Fruit fly (Drosophila melanogaster) whole organism, embryonic: ENCODE measurements around the gene Nepl3.

Source experiments
- CG10147 ChIP-seq: fragments of 200-800 bp; sonication (Bioruptor generic); optimal IDR thresholded peaks from 2 replicates; lab custom pipeline; 2019; ENCODE audit warnings: missing biosample characterization, mild to moderate bottlenecking, missing genetic modification characterization, moderate library complexity
- CG10462 ChIP-seq: fragments of 200-800 bp; sonication (Bioruptor generic); optimal IDR thresholded peaks from 2 replicates; lab custom pipeline; 2016; ENCODE audit warnings: missing biosample characterization, missing genetic modification characterization
- CG10543 ChIP-seq: fragments of 200-800 bp; sonication (Bioruptor generic); optimal IDR thresholded peaks from 3 replicates; lab custom pipeline; 2017; ENCODE audit warnings: missing biosample characterization, mild to moderate bottlenecking, missing genetic modification characterization, moderate library complexity
- CG10565 ChIP-seq: fragments of 200-800 bp; sonication (Bioruptor generic); optimal IDR thresholded peaks from 3 replicates; lab custom pipeline; 2016; ENCODE audit warnings: missing biosample characterization, mild to moderate bottlenecking, missing genetic modification characterization
- CG12071 ChIP-seq: fragments of 200-800 bp; sonication (Bioruptor generic); optimal IDR thresholded peaks from 3 replicates; lab custom pipeline; 2018; ENCODE audit warnings: missing biosample characterization, mild to moderate bottlenecking, missing genetic modification characterization
- CG12236 ChIP-seq: fragments of 200-800 bp; sonication (Bioruptor generic); optimal IDR thresholded peaks from 2 replicates; lab custom pipeline; 2016; ENCODE audit warnings: missing biosample characterization, missing genetic modification characterization
- CG12769 ChIP-seq: fragments of 200-800 bp; sonication (Bioruptor generic); optimal IDR thresholded peaks from 2 replicates; lab custom pipeline; 2019; ENCODE audit warnings: missing biosample characterization, mild to moderate bottlenecking, missing genetic modification characterization, moderate library complexity
- CG17912 ChIP-seq: fragments of 200-800 bp; sonication (Bioruptor generic); optimal IDR thresholded peaks from 2 replicates; lab custom pipeline; 2018; ENCODE audit warnings: missing biosample characterization, mild to moderate bottlenecking, missing genetic modification characterization
- CG18262 ChIP-seq: fragments of 200-800 bp; optimal IDR thresholded peaks from 3 replicates; lab custom pipeline; 2019; ENCODE audit warnings: missing biosample characterization, mild to moderate bottlenecking, missing genetic modification characterization, moderate library complexity
- CG2678 ChIP-seq: fragments of 200-800 bp; sonication (Bioruptor generic); optimal IDR thresholded peaks from 3 replicates; lab custom pipeline; 2019; ENCODE audit warnings: missing biosample characterization, mild to moderate bottlenecking, missing genetic modification characterization, moderate library complexity
- CG31224 ChIP-seq: fragments of 200-800 bp; sonication (Bioruptor generic); IDR thresholded peaks from 2 replicates; pipeline ENCODE4 v1.3.6; 2022; ENCODE audit warnings: missing biosample characterization, missing genetic modification characterization
- CG31388 ChIP-seq: fragments of 200-800 bp; sonication (Bioruptor generic); optimal IDR thresholded peaks from 2 replicates; lab custom pipeline; 2016; ENCODE audit warnings: missing biosample characterization, missing genetic modification characterization
- CG3407 ChIP-seq: fragments of 200-800 bp; sonication (Bioruptor generic); optimal IDR thresholded peaks from 2 replicates; lab custom pipeline; 2018; ENCODE audit warnings: missing biosample characterization, mild to moderate bottlenecking, missing genetic modification characterization
- CG4617 ChIP-seq: fragments of 200-800 bp; sonication (Bioruptor generic); optimal IDR thresholded peaks from 3 replicates; lab custom pipeline; 2016; ENCODE audit warnings: missing biosample characterization, missing genetic modification characterization, borderline replicate concordance
- CG6175 ChIP-seq: fragments of 200-800 bp; sonication (Bioruptor generic); IDR thresholded peaks from 3 replicates; pipeline ENCODE4 v1.3.6; 2022; ENCODE audit warnings: missing biosample characterization, missing genetic modification characterization
- CG6654 ChIP-seq: fragments of 200-800 bp; sonication (Bioruptor generic); optimal IDR thresholded peaks from 2 replicates; lab custom pipeline; 2017; ENCODE audit warnings: missing biosample characterization, mild to moderate bottlenecking, missing genetic modification characterization
- CoRest ChIP-seq: fragments of 200-800 bp; sonication (Bioruptor generic); optimal IDR thresholded peaks from 3 replicates; lab custom pipeline; 2018; ENCODE audit warnings: missing biosample characterization, mild to moderate bottlenecking, missing genetic modification characterization, moderate library complexity
- Dip2 ChIP-seq: fragments of 200-800 bp; sonication (Bioruptor generic); IDR thresholded peaks from 2 replicates; pipeline ENCODE4 v1.3.6; 2022; ENCODE audit warnings: missing biosample characterization, missing genetic modification characterization
- E2f1 ChIP-seq: fragments of 200-800 bp; sonication (Bioruptor generic); IDR thresholded peaks from 2 replicates; pipeline ENCODE4 v1.3.6; 2022; ENCODE audit warnings: missing biosample characterization, missing genetic modification characterization
- Ets97D ChIP-seq: fragments of 200-800 bp; sonication (Bioruptor generic); optimal IDR thresholded peaks from 3 replicates; lab custom pipeline; 2016; ENCODE audit warnings: missing biosample characterization, missing genetic modification characterization
- HLH4C ChIP-seq: fragments of 200-800 bp; sonication (Bioruptor generic); IDR thresholded peaks from 3 replicates; pipeline ENCODE4 v1.3.6; 2022; ENCODE audit warnings: missing biosample characterization, missing genetic modification characterization; ENCODE audit not compliant: partially characterized antibody
- Lhr ChIP-seq: fragments of 200-800 bp; sonication (Bioruptor generic); optimal IDR thresholded peaks from 3 replicates; lab custom pipeline; 2017; ENCODE audit warnings: mild to moderate bottlenecking, missing biosample characterization, missing genetic modification reagents, missing genetic modification characterization
- NC2β ChIP-seq: fragments of 200-800 bp; sonication (Bioruptor generic); optimal IDR thresholded peaks from 2 replicates; lab custom pipeline; 2016; ENCODE audit warnings: missing biosample characterization, missing genetic modification characterization
- Nf-YB ChIP-seq: fragments of 200-800 bp; sonication (Bioruptor generic); optimal IDR thresholded peaks from 3 replicates; lab custom pipeline; 2019; ENCODE audit warnings: missing biosample characterization, mild to moderate bottlenecking, missing genetic modification characterization, moderate library complexity
- PHDP ChIP-seq: fragments of 200-800 bp; sonication (Bioruptor generic); optimal IDR thresholded peaks from 3 replicates; lab custom pipeline; 2018; ENCODE audit warnings: missing biosample characterization, mild to moderate bottlenecking, missing genetic modification characterization, moderate library complexity
- Side ChIP-seq: fragments of 200-800 bp; sonication (Bioruptor generic); optimal IDR thresholded peaks from 2 replicates; lab custom pipeline; 2016; ENCODE audit warnings: missing biosample characterization, missing genetic modification characterization
- Spps ChIP-seq: fragments of 200-800 bp; sonication (Bioruptor generic); optimal IDR thresholded peaks from 2 replicates; lab custom pipeline; 2018; ENCODE audit warnings: missing biosample characterization, mild to moderate bottlenecking, missing genetic modification characterization
- Tbp ChIP-seq: fragments of >200 bp; optimal IDR thresholded peaks from 2 replicates; lab custom pipeline; 2018; ENCODE audit warnings: missing biosample characterization, missing genetic modification characterization
- abd-A ChIP-seq: fragments of 200-800 bp; sonication (Bioruptor generic); optimal IDR thresholded peaks from 3 replicates; lab custom pipeline; 2019; ENCODE audit warnings: missing biosample characterization, mild to moderate bottlenecking, missing genetic modification characterization, moderate library complexity
- aop ChIP-seq: fragments of 200-800 bp; sonication (Bioruptor generic); IDR thresholded peaks from 2 replicates; pipeline ENCODE4 v1.3.6; 2022; ENCODE audit warnings: missing biosample characterization, missing genetic modification characterization
- ash1 ChIP-seq: fragments of 200-800 bp; sonication (Bioruptor generic); optimal IDR thresholded peaks from 2 replicates; lab custom pipeline; 2018; ENCODE audit warnings: missing biosample characterization, mild to moderate bottlenecking, missing genetic modification characterization
- bbx ChIP-seq: fragments of 200-800 bp; sonication (Bioruptor generic); IDR thresholded peaks from 2 replicates; pipeline ENCODE4 v1.3.6; 2022; ENCODE audit warnings: missing biosample characterization, missing genetic modification characterization; ENCODE audit not compliant: partially characterized antibody
- cato ChIP-seq: fragments of 200-800 bp; sonication (Bioruptor generic); optimal IDR thresholded peaks from 2 replicates; lab custom pipeline; 2016; ENCODE audit warnings: missing biosample characterization, missing genetic modification characterization, borderline replicate concordance
- chinmo ChIP-seq: fragments of 200-800 bp; sonication (Bioruptor generic); IDR thresholded peaks from 4 replicates; pipeline ENCODE4 v1.3.6; 2022; ENCODE audit warnings: missing biosample characterization, missing genetic modification characterization; ENCODE audit not compliant: partially characterized antibody
- ci ChIP-seq: fragments of 200-800 bp; sonication (Bioruptor generic); IDR thresholded peaks from 3 replicates; pipeline ENCODE4 v1.3.6; 2022; ENCODE audit warnings: missing biosample characterization, missing genetic modification characterization
- dpn ChIP-seq, 2 experiments: fragments of 200-800 bp; sonication (Bioruptor generic); optimal IDR thresholded peaks; 3 replicates each; lab custom pipeline; 2016; ENCODE audit warnings: missing biosample characterization in 2 of 2, missing genetic modification characterization in 2 of 2
- esg ChIP-seq: fragments of 200-800 bp; sonication (Bioruptor generic); conservative IDR thresholded peaks from 2 replicates; pipeline ENCODE4 v1.3.6; 2022; ENCODE audit warnings: missing biosample characterization, missing genetic modification characterization
- ewg ChIP-seq: fragments of 200-800 bp; sonication (Bioruptor generic); optimal IDR thresholded peaks from 3 replicates; lab custom pipeline; 2017; ENCODE audit warnings: mild to moderate bottlenecking, missing biosample characterization, missing genetic modification reagents, missing genetic modification characterization
- fru ChIP-seq: fragments of >200 bp; optimal IDR thresholded peaks from 2 replicates; lab custom pipeline; 2017
- gce ChIP-seq: fragments of 200-800 bp; sonication (Bioruptor generic); IDR thresholded peaks from 3 replicates; pipeline ENCODE4 v1.3.6; 2022; ENCODE audit warnings: missing biosample characterization, missing genetic modification characterization
- h ChIP-seq: fragments of >200 bp; optimal IDR thresholded peaks from 2 replicates; lab custom pipeline; 2017
- hb ChIP-seq: fragments of 200-800 bp; sonication (Bioruptor generic); IDR thresholded peaks from 3 replicates; pipeline ENCODE4 v1.3.6; 2022; ENCODE audit warnings: missing biosample characterization, missing genetic modification characterization; ENCODE audit not compliant: partially characterized antibody
- ind ChIP-seq: fragments of 200-800 bp; sonication (Bioruptor generic); optimal IDR thresholded peaks from 3 replicates; lab custom pipeline; 2016; ENCODE audit warnings: missing biosample characterization, missing genetic modification characterization
- lab ChIP-seq: fragments of 200-800 bp; sonication (Bioruptor generic); optimal IDR thresholded peaks from 3 replicates; lab custom pipeline; 2017; ENCODE audit warnings: missing biosample characterization, missing genetic modification characterization, mild to moderate bottlenecking, moderate library complexity, missing genetic modification reagents
- lmd ChIP-seq: fragments of 200-800 bp; sonication (Bioruptor generic); IDR thresholded peaks from 2 replicates; pipeline ENCODE4 v1.3.6; 2022; ENCODE audit warnings: missing biosample characterization, missing genetic modification characterization
- row ChIP-seq: fragments of 200-800 bp; sonication (Bioruptor generic); IDR thresholded peaks from 3 replicates; pipeline ENCODE4 v1.3.6; 2022; ENCODE audit warnings: missing biosample characterization, missing genetic modification characterization
- sens-2 ChIP-seq: fragments of 200-800 bp; sonication (Bioruptor generic); IDR thresholded peaks from 2 replicates; pipeline ENCODE4 v1.3.6; 2022; ENCODE audit warnings: missing biosample characterization, missing genetic modification characterization
- sqz ChIP-seq: fragments of 200-800 bp; sonication (Bioruptor generic); optimal IDR thresholded peaks from 3 replicates; lab custom pipeline; 2018; ENCODE audit warnings: missing biosample characterization, mild to moderate bottlenecking, missing genetic modification characterization
- tgo ChIP-seq: fragments of 200-800 bp; sonication (Bioruptor generic); IDR thresholded peaks from 3 replicates; pipeline ENCODE4 v1.3.6; 2022; ENCODE audit warnings: missing biosample characterization, missing genetic modification characterization
- ttk ChIP-seq: fragments of 200-800 bp; sonication (Bioruptor generic); IDR thresholded peaks from 2 replicates; pipeline ENCODE4 v2.1.2; 2022; ENCODE audit warnings: missing biosample characterization, missing genetic modification characterization

Gene Nepl3

dm6 chr2L:5092992-5093695 is 35.1 kb upstream of the Nepl3 start, which contains the start of gene Pgant5 (continued):
- no peak for TF ChIP-seq Spps (tag; lab: Kevin White, UChicago)
- peak; percentile 24 for TF ChIP-seq CG4617 (GFP tag; lab: Kevin White, UChicago)
- peak; percentile 41 for TF ChIP-seq lab (GFP tag; lab: Kevin White, UChicago)
- no peak for TF ChIP-seq CG10565 (GFP tag; lab: Kevin White, UChicago)
- no peak for TF ChIP-seq hb (GFP tag; lab: Robert Waterston, UW)
- peak; percentile 30 for TF ChIP-seq CG2678 (tag; lab: Kevin White, UChicago)
- no peak for TF ChIP-seq cato (GFP tag; lab: Kevin White, UChicago)
- peak; percentile 35 for TF ChIP-seq ewg (GFP tag; lab: Kevin White, UChicago)
- no peak for TF ChIP-seq CoRest
- TF ChIP-seq CG17912 (GFP tag; lab: Kevin White, UChicago) = no peak
- TF ChIP-seq tgo (GFP tag; lab: Robert Waterston, UW) = no peak
- peak; percentile 46; the same call in 1 of the 2 replicates for TF ChIP-seq bbx (GFP tag; lab: Robert Waterston, UW)
- no peak for TF ChIP-seq h
- TF ChIP-seq CG18262 (tag; lab: Kevin White, UChicago) = no peak
- no peak for TF ChIP-seq PHDP (tag; lab: Kevin White, UChicago)
- TF ChIP-seq CG12769 = peak; percentile 33
- 0 out of 3 replicates have a peak, but pooled peaks have one; percentile 19 for TF ChIP-seq ci (GFP tag; lab: Robert Waterston, UW)
- no peak for TF ChIP-seq CG12236 (GFP tag; lab: Kevin White, UChicago)
- TF ChIP-seq ind (GFP tag; lab: Kevin White, UChicago) = no peak
- no peak for TF ChIP-seq Dip2
- TF ChIP-seq Nf-YB (GFP tag; lab: Kevin White, UChicago) = peak; percentile 47
- TF ChIP-seq NC2β (GFP tag; lab: Kevin White, UChicago) = no peak
- peak; percentile 43 for TF ChIP-seq abd-A (tag; lab: Kevin White, UChicago)
- peak; percentile 26 for TF ChIP-seq CG10543 (GFP tag; lab: Kevin White, UChicago)
- no peak for TF ChIP-seq aop
- TF ChIP-seq CG10462 (GFP tag; lab: Kevin White, UChicago) = no peak
- no peak for TF ChIP-seq CG31388
- TF ChIP-seq lmd = no peak
- no peak for TF ChIP-seq esg (GFP tag; lab: Robert Waterston, UW)
- no peak for TF ChIP-seq CG12071 (GFP tag; lab: Kevin White, UChicago)
- peak in 1 of 2 experiments; percentile 9 for TF ChIP-seq dpn (GFP tag; optimal IDR thresholded peaks at IDR 0.05; lab: Kevin White, UChicago)
- TF ChIP-seq CG6175 (GFP tag; lab: Robert Waterston, UW) = no peak
- peak; percentile 47 for TF ChIP-seq Lhr
- no peak for TF ChIP-seq sqz (GFP tag; lab: Kevin White, UChicago)
- peak; percentile 26 for TF ChIP-seq Tbp
- TF ChIP-seq row (GFP tag; lab: Robert Waterston, UW) = peak; percentile 36; the same call in 2 of the 3 replicates
- TF ChIP-seq gce (GFP tag; lab: Robert Waterston, UW) = no peak
- no peak for TF ChIP-seq Ets97D (GFP tag; lab: Kevin White, UChicago)
- no peak for TF ChIP-seq HLH4C (GFP tag; lab: Robert Waterston, UW)
- no peak for TF ChIP-seq CG3407
- TF ChIP-seq Side (GFP tag; lab: Kevin White, UChicago) = no peak
- no peak for TF ChIP-seq E2f1 (GFP tag; lab: Robert Waterston, UW)
- TF ChIP-seq CG31224 (GFP tag; lab: Robert Waterston, UW) = no peak
- TF ChIP-seq chinmo (GFP tag; lab: Robert Waterston, UW) = 0 out of 4 replicates have a peak, but pooled peaks have one; percentile 79
- TF ChIP-seq ttk (GFP tag; lab: Robert Waterston, UW) = no peak
- TF ChIP-seq ash1 (GFP tag; lab: Kevin White, UChicago) = no peak
- TF ChIP-seq fru (lab: Kevin White, UChicago) = no peak
- TF ChIP-seq CG6654 (GFP tag; lab: Kevin White, UChicago) = no peak
- no peak for TF ChIP-seq sens-2 (GFP tag; lab: Robert Waterston, UW)
- no peak for TF ChIP-seq CG10147 (GFP tag; lab: Kevin White, UChicago)
